Worm (Caenorhabditis elegans) whole organism, young adult: Measurements from ENCODE around the gene col-99.
"Not testable (repeated sequence)": the region's sequence is repeated elsewhere in the genome, so short reads cannot be mapped to it uniquely, and the experiment has no call there.

Experiments used
- F57C9.4 ChIP-seq: sonication (generic microtip); optimal IDR thresholded peaks from 2 replicates; lab custom pipeline; 2017; ENCODE audit warnings: mild to moderate bottlenecking, missing genetic modification characterization, missing compliant biosample characterization
- K12H6.12 ChIP-seq: fragments of 200-800 bp; sonication (Bioruptor generic); optimal IDR thresholded peaks from 2 replicates; lab custom pipeline; 2018; ENCODE audit warnings: mild to moderate bottlenecking, missing genetic modification characterization, missing compliant biosample characterization
- nfya-1 ChIP-seq: sonication (generic microtip); optimal IDR thresholded peaks from 2 replicates; lab custom pipeline; 2017; ENCODE audit warnings: antibody characterized with exemption, missing compliant biosample characterization, missing genetic modification characterization, borderline replicate concordance; ENCODE audit not compliant: insufficient read depth
- pbrm-1 ChIP-seq: fragments of 200-800 bp; sonication (Bioruptor generic); IDR thresholded peaks from 2 replicates; pipeline ENCODE4 v1.3.6; 2022; ENCODE audit warnings: missing genetic modification reagents, missing genetic modification characterization, missing compliant biosample characterization
- rpc-1 ChIP-seq, 2 experiments: fragments of 150-350 bp in 1 of 2; sonication (generic microtip) in 1 of 2; optimal IDR thresholded peaks; 2 replicates each; lab custom pipeline; 2014 to 2018; ENCODE audit warnings: missing biosample characterization in 1 of 2, missing genetic modification characterization in 1 of 2, missing genetic modification reagents in 1 of 2, missing genotype in 1 of 2
- sea-2 ChIP-seq: fragments of 200-800 bp; sonication (Bioruptor generic); IDR thresholded peaks from 2 replicates; pipeline ENCODE4 v1.3.6; 2022; ENCODE audit warnings: missing genetic modification characterization, missing compliant biosample characterization
- sptf-2 ChIP-seq: fragments of 200-800 bp; sonication (Bioruptor generic); optimal IDR thresholded peaks from 2 replicates; lab custom pipeline; 2018; ENCODE audit warnings: mild to moderate bottlenecking, missing genetic modification characterization, missing compliant biosample characterization
- zfh-2 ChIP-seq: fragments of 200-800 bp; sonication (Bioruptor generic); conservative IDR thresholded peaks from 2 replicates; pipeline ENCODE4 v1.3.6; 2022; ENCODE audit warnings: missing genetic modification reagents, missing genetic modification characterization, missing compliant biosample characterization

ce11 chrIV:195620-196019 is 47.9 kb upstream of the col-99 start:
- not testable (repeated sequence) for TF ChIP-seq F57C9.4 (tag; lab: Kevin White, UChicago); pbrm-1; zfh-2 (GFP tag; lab: Robert Waterston, UW); rpc-1 (optimal IDR thresholded peaks at IDR 0.05; lab: Kevin White, UChicago); rpc-1 (tag; optimal IDR thresholded peaks at IDR 0.05; lab: Kevin White, UChicago); nfya-1; sptf-2; K12H6.12; sea-2 (GFP tag; lab: Robert Waterston, UW)
